Worm (Caenorhabditis elegans) whole organism, young adult: Measurements from ENCODE around the gene flp-4.

Source experiments
- Y56A3A.18 ChIP-seq: fragments of 200-800 bp; sonication (Bioruptor generic); IDR thresholded peaks from 2 replicates; pipeline ENCODE4 v1.3.6; 2022; ENCODE audit warnings: missing genetic modification reagents, missing genetic modification characterization, missing compliant biosample characterization
- ceh-58 ChIP-seq: fragments of 200-800 bp; sonication (Bioruptor generic); IDR thresholded peaks from 2 replicates; pipeline ENCODE4 v1.3.6; 2022; ENCODE audit warnings: missing genetic modification characterization, missing compliant biosample characterization
- gei-17 ChIP-seq: fragments of 200-800 bp; sonication (Bioruptor generic); optimal IDR thresholded peaks from 2 replicates; lab custom pipeline; 2018; ENCODE audit warnings: mild to moderate bottlenecking, missing genetic modification characterization, missing compliant biosample characterization
- nhr-90 ChIP-seq: sonication (generic microtip); optimal IDR thresholded peaks from 2 replicates; lab custom pipeline; 2016; ENCODE audit warnings: missing genotype, mild to moderate bottlenecking, missing genetic modification characterization, missing compliant biosample characterization
- pha-4 ChIP-seq: fragments of 150-350 bp; sonication (generic microtip); optimal IDR thresholded peaks from 2 replicates; lab custom pipeline; 2014; ENCODE audit warnings: missing biosample characterization, missing genetic modification reagents, missing genetic modification characterization
- rcor-1 ChIP-seq: fragments of 200-800 bp; sonication (Bioruptor generic); IDR thresholded peaks from 2 replicates; pipeline ENCODE4 v1.3.6; 2022; ENCODE audit warnings: missing genetic modification reagents, missing genetic modification characterization, missing compliant biosample characterization
- snpc-1.1 ChIP-seq: sonication (generic microtip); optimal IDR thresholded peaks from 2 replicates; lab custom pipeline; 2017; ENCODE audit warnings: missing genetic modification characterization, mild to moderate bottlenecking, missing compliant biosample characterization, antibody characterized with exemption, moderate library complexity, missing genotype, missing genetic modification reagents; ENCODE audit not compliant: insufficient read depth
- snpc-4 ChIP-seq, 5 experiments: fragments of 150-350 bp in 1 of 5; sonication (generic microtip) in 4 of 5; optimal IDR thresholded peaks; 2 replicates each; lab custom pipeline; 2014 to 2018; ENCODE audit warnings: missing genetic modification characterization in 5 of 5, missing biosample characterization in 3 of 5, antibody characterized with exemption in 2 of 5, mild to moderate bottlenecking in 2 of 5, missing compliant biosample characterization in 2 of 5, missing genotype in 2 of 5, moderate library complexity in 2 of 5, missing genetic modification reagents in 1 of 5
- unc-130 ChIP-seq: sonication (generic microtip); optimal IDR thresholded peaks from 2 replicates; lab custom pipeline; 2016; ENCODE audit warnings: missing genetic modification reagents, missing genetic modification characterization, missing compliant biosample characterization
- zim-3 ChIP-seq: sonication (generic microtip); optimal IDR thresholded peaks from 2 replicates; lab custom pipeline; 2017; ENCODE audit warnings: mild to moderate bottlenecking, missing genetic modification characterization, moderate library complexity, missing compliant biosample characterization

ce11 chrII:10103212-10103611, 54.5 kb downstream of the flp-4 start:
- TF ChIP-seq gei-17 (GFP tag; lab: Kevin White, UChicago) (no peak), Y56A3A.18 (GFP tag; lab: Robert Waterston, UW) (no peak), snpc-1.1 (tag; lab: Kevin White, UChicago) (no peak), nhr-90 (tag; lab: Kevin White, UChicago) (no peak), zim-3 (tag; lab: Kevin White, UChicago) (no peak), pha-4 (tag; lab: Kevin White, UChicago) (no peak), snpc-4 (GFP tag; optimal IDR thresholded peaks at IDR 0.05; lab: Kevin White, UChicago) (no peak), snpc-4 (tag; optimal IDR thresholded peaks at IDR 0.05; lab: Kevin White, UChicago) (no peak), unc-130 (GFP tag; lab: Kevin White, UChicago) (no peak), ceh-58 (GFP tag; lab: Robert Waterston, UW) (no peak), rcor-1 (no peak)
